Fruit fly (Drosophila melanogaster) Kc167 (cell line): ENCODE measurements around the gene Tpst.

ENCODE experiments used
- Myc ChIP-seq: fragments of >200 bp; optimal IDR thresholded peaks from 2 replicates; lab custom pipeline; 2017; ENCODE audit warnings: missing external identifiers
- Sin3A ChIP-seq: fragments of >200 bp; optimal IDR thresholded peaks from 2 replicates; lab custom pipeline; 2018; ENCODE audit warnings: missing external identifiers
- insv ChIP-seq: fragments of >200 bp; optimal IDR thresholded peaks from 3 replicates; lab custom pipeline; 2018; ENCODE audit warnings: missing external identifiers
- psq ChIP-seq: fragments of >200 bp; optimal IDR thresholded peaks from 2 replicates; lab custom pipeline; 2017; ENCODE audit warnings: missing external identifiers
- ttk ChIP-seq: sonication (Bioruptor generic); optimal IDR thresholded peaks from 2 replicates; lab custom pipeline; 2017; ENCODE audit warnings: missing external identifiers

DNA sequence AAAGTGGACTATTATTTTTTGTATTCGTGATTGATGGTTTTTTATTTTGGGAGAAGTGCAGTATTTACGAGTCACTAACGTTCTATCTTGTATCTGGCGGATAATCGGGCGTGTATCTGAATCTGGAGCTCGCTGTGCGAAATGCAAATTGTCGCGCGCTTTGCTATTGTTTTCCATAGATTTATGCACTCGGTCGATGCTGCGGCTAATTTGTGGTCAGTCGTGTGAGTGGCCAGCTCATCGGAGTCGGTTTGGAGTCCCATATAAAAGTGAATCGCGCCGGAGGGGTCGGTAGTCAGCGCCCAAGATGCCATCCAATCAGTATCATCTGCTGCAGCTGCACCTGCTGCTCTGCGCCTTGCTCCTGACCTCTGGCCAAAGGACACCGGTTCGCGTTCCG lies 35.9 kb upstream of the Tpst start, which contains the start of gene CG15754:
- TF ChIP-seq psq (lab: Kevin White, UChicago) (no peak), Myc (lab: Kevin White, UChicago) (no peak), Sin3A (lab: Kevin White, UChicago) (no peak), insv (lab: Kevin White, UChicago) (no peak), ttk (lab: Kevin White, UChicago) (no peak)
